ENCODE assay signal across 2 fruit fly cellular contexts in genomic region chrX:12905901-12906689, dm6.
TF ChIP-seq lines count a peak whose summit lies in the region.

TSS of gene CG4404 (minus strand) at chrX:12906018.

TF ChIP-seq in whole organism, embryonic, 481 proteins besides CTCF, POLR2A, EP300 and RAD21 (continued from another document):
- TF ChIP-seq CG7963 (GFP tag; IDR thresholded peaks at IDR 0.05; lab: Robert Waterston, UW; ENCODE audit: partially characterized antibody) (0 out of 3 replicates have a peak, but pooled peaks have one; percentile 26), Lim3 (GFP tag; IDR thresholded peaks at IDR 0.05; lab: Robert Waterston, UW) (no peak), az2 (GFP tag; optimal IDR thresholded peaks at IDR 0.05; lab: Kevin White, UChicago) (no peak), CG14860 (GFP tag; IDR thresholded peaks at IDR 0.05; lab: Robert Waterston, UW; ENCODE audit: partially characterized antibody) (peak; percentile 7; the same call in 1 of the 3 replicates), amos (GFP tag; IDR thresholded peaks at IDR 0.05; lab: Robert Waterston, UW; ENCODE audit: partially characterized antibody) (no peak; the same call in 1 of the 2 replicates), nerfin-2 (GFP tag; IDR thresholded peaks at IDR 0.05; lab: Robert Waterston, UW; ENCODE audit: partially characterized antibody) (no peak), sna (GFP tag; IDR thresholded peaks at IDR 0.05; lab: Robert Waterston, UW; ENCODE audit: partially characterized antibody) (peak; percentile 24; the same call in 1 of the 2 replicates), Opbp (GFP tag; IDR thresholded peaks at IDR 0.05; lab: Robert Waterston, UW; ENCODE audit: partially characterized antibody) (0 out of 3 replicates have a peak, but pooled peaks have one; percentile 39), zen2 (GFP tag; IDR thresholded peaks at IDR 0.05; lab: Robert Waterston, UW; ENCODE audit: partially characterized antibody) (0 out of 3 replicates have a peak, but pooled peaks have one; percentile 12), Med (GFP tag; lab: Kevin White, UChicago) (peak; percentile 20), tup (GFP tag; optimal IDR thresholded peaks at IDR 0.05; lab: Kevin White, UChicago) (no peak), ato (GFP tag; IDR thresholded peaks at IDR 0.05; lab: Robert Waterston, UW; ENCODE audit: partially characterized antibody) (0 out of 2 replicates have a peak, but pooled peaks have one; percentile 28), CG6791 (GFP tag; IDR thresholded peaks at IDR 0.05; lab: Robert Waterston, UW; ENCODE audit: partially characterized antibody) (peak; percentile 47; the same call in 1 of the 3 replicates), CG11398 (GFP tag; optimal IDR thresholded peaks at IDR 0.05; lab: Kevin White, UChicago) (no peak), tna (GFP tag; IDR thresholded peaks at IDR 0.05; lab: Robert Waterston, UW; ENCODE audit: partially characterized antibody) (0 out of 2 replicates have a peak, but pooled peaks have one; percentile 43), dati (GFP tag; IDR thresholded peaks at IDR 0.05; lab: Robert Waterston, UW) (no peak), CG10147 (GFP tag; optimal IDR thresholded peaks at IDR 0.05; lab: Kevin White, UChicago) (no peak), Bgb (GFP tag; IDR thresholded peaks at IDR 0.05; lab: Robert Waterston, UW; ENCODE audit: partially characterized antibody) (0 out of 2 replicates have a peak, but pooled peaks have one; percentile 30), cg (GFP tag; optimal IDR thresholded peaks at IDR 0.05; lab: Kevin White, UChicago) (peak; percentile 49), CG10565 (GFP tag; optimal IDR thresholded peaks at IDR 0.05; lab: Kevin White, UChicago) (no peak), D19A (tag; optimal IDR thresholded peaks at IDR 0.05; lab: Kevin White, UChicago) (peak; percentile 13), Vsx1 (GFP tag; optimal IDR thresholded peaks at IDR 0.05; lab: Kevin White, UChicago) (no peak), ci (GFP tag; IDR thresholded peaks at IDR 0.05; lab: Robert Waterston, UW) (0 out of 3 replicates have a peak, but pooled peaks have one; percentile 14), ewg (GFP tag; optimal IDR thresholded peaks at IDR 0.05; lab: Kevin White, UChicago) (no peak), CG1832 (GFP tag; optimal IDR thresholded peaks at IDR 0.05; lab: Kevin White, UChicago) (no peak), HHEX (GFP tag; optimal IDR thresholded peaks at IDR 0.05; lab: Kevin White, UChicago) (no peak), mld (GFP tag; IDR thresholded peaks at IDR 0.05; lab: Robert Waterston, UW; ENCODE audit: partially characterized antibody) (peak; percentile 42; the same call in 1 of the 3 replicates)

TF ChIP-seq in whole organism, prepupa, 60 proteins besides CTCF, POLR2A, EP300 and RAD21 (continued from another document):
- peak; percentile 70 for TF ChIP-seq CG32006 (GFP tag; optimal IDR thresholded peaks at IDR 0.05; lab: Kevin White, UChicago)
- TF ChIP-seq CG11902 (GFP tag; optimal IDR thresholded peaks at IDR 0.05; lab: Kevin White, UChicago): no peak
- no peak for TF ChIP-seq CG3919 (GFP tag; optimal IDR thresholded peaks at IDR 0.05; lab: Kevin White, UChicago)
- no peak for TF ChIP-seq net (GFP tag; optimal IDR thresholded peaks at IDR 0.05; lab: Kevin White, UChicago)
- TF ChIP-seq CG11294 (GFP tag; IDR thresholded peaks at IDR 0.05; lab: Robert Waterston, UW): no peak
- no peak for TF ChIP-seq CG16779 (tag; optimal IDR thresholded peaks at IDR 0.05; lab: Kevin White, UChicago)
- no peak for TF ChIP-seq fd85E (GFP tag; optimal IDR thresholded peaks at IDR 0.05; lab: Kevin White, UChicago)
- no peak for TF ChIP-seq CG8632 (GFP tag; optimal IDR thresholded peaks at IDR 0.05; lab: Kevin White, UChicago)
- TF ChIP-seq CG10631 (GFP tag; optimal IDR thresholded peaks at IDR 0.05; lab: Kevin White, UChicago): no peak
- TF ChIP-seq Hr39 (GFP tag; optimal IDR thresholded peaks at IDR 0.05; lab: Kevin White, UChicago): no peak
- no peak for TF ChIP-seq spab (GFP tag; optimal IDR thresholded peaks at IDR 0.05; lab: Kevin White, UChicago)
- TF ChIP-seq Met (GFP tag; optimal IDR thresholded peaks at IDR 0.05; lab: Kevin White, UChicago): no peak
- TF ChIP-seq Eip93F (GFP tag; optimal IDR thresholded peaks at IDR 0.05; lab: Kevin White, UChicago): no peak
- TF ChIP-seq topi (GFP tag; optimal IDR thresholded peaks at IDR 0.05; lab: Kevin White, UChicago): no peak
- no peak for TF ChIP-seq fd59A (GFP tag; optimal IDR thresholded peaks at IDR 0.05; lab: Kevin White, UChicago)
- TF ChIP-seq CG4318 (GFP tag; optimal IDR thresholded peaks at IDR 0.05; lab: Kevin White, UChicago): peak; percentile 32
- no peak for TF ChIP-seq Ets96B (tag; optimal IDR thresholded peaks at IDR 0.05; lab: Kevin White, UChicago)
- no peak for TF ChIP-seq Eip75B (GFP tag; optimal IDR thresholded peaks at IDR 0.05; lab: Kevin White, UChicago)
- no peak for TF ChIP-seq CG6163 (GFP tag; IDR thresholded peaks at IDR 0.05; lab: Robert Waterston, UW)
- TF ChIP-seq CG10669 (GFP tag; optimal IDR thresholded peaks at IDR 0.05; lab: Kevin White, UChicago): no peak
- no peak for TF ChIP-seq CG7368 (GFP tag; optimal IDR thresholded peaks at IDR 0.05; lab: Kevin White, UChicago)
- TF ChIP-seq Gug (GFP tag; IDR thresholded peaks at IDR 0.05; lab: Robert Waterston, UW): no peak
- no peak for TF ChIP-seq CG34406 (GFP tag; optimal IDR thresholded peaks at IDR 0.05; lab: Kevin White, UChicago)
- TF ChIP-seq salr (GFP tag; optimal IDR thresholded peaks at IDR 0.05; lab: Kevin White, UChicago): peak in 1 of 2 experiments; percentile 37
- no peak for TF ChIP-seq Ets21C (GFP tag; optimal IDR thresholded peaks at IDR 0.05; lab: Kevin White, UChicago)
- 0 out of 3 replicates have a peak, but pooled peaks have one; percentile 51 for TF ChIP-seq eg (GFP tag; IDR thresholded peaks at IDR 0.05; lab: Robert Waterston, UW)
- no peak; the same call in 2 of the 3 replicates for TF ChIP-seq CG8119 (GFP tag; IDR thresholded peaks at IDR 0.05; lab: Robert Waterston, UW)
